Fruit fly (Drosophila melanogaster): ENCODE results near the gene CG32006.

DNA sequence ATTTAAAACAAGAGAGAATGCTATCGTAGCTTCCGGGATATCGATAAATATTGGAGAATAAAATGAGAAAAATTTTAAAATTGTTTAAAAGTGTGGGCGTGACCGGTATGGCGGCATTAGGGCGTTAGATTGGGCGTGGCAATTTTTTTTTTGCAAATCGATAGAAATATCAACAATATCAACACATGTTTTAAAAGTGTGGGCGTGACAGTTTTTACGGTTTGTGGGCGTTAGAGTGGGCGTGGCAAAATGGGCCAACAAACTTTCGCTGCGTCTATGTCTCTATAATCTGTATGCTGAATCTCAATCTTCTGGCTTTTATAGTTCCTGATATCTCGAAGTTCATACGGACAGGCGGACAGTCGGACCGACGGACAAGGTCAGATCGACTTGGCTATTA is 1.4 kb upstream of the CG32006 start:
- no peak for TF ChIP-seq CG15336 (GFP tag; IDR thresholded peaks at IDR 0.05)
- no peak for TF ChIP-seq dac (GFP tag; optimal IDR thresholded peaks at IDR 0.05)
- no peak for TF ChIP-seq Smox (GFP tag; optimal IDR thresholded peaks at IDR 0.05)
- TF ChIP-seq CG16779 (tag; optimal IDR thresholded peaks at IDR 0.05) = no peak
- TF ChIP-seq Hr38 (GFP tag; optimal IDR thresholded peaks at IDR 0.05) = no peak
- no peak for TF ChIP-seq Sox102F (GFP tag; optimal IDR thresholded peaks at IDR 0.05)
